Fruit fly (Drosophila melanogaster): ENCODE measurements around the gene CG8353.
A peak's percentile ranks its signal among the peaks of the same experiment; 100 is the strongest.

CG8353 gene

DNA sequence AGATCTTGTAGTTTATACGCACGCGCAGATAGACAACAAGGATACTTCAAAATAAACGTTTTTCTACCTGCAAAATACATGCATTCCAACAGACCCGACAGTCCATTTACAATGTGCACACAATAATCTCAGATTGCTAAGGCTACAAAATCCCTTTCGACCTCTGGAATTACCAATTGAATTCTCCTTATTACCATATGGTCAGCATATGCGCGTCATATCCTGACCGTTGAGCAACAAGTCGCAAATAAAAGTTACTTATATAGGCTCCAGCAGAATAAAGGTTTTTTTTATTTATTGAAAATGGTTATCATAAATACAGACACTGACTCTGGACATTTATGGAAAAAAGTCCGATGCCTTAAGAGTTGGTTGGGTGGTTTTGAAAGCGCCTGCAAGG, 4.5 kb upstream of the CG8353 start:
- no peak for TF ChIP-seq noc (tag; optimal IDR thresholded peaks at IDR 0.05)

DNA sequence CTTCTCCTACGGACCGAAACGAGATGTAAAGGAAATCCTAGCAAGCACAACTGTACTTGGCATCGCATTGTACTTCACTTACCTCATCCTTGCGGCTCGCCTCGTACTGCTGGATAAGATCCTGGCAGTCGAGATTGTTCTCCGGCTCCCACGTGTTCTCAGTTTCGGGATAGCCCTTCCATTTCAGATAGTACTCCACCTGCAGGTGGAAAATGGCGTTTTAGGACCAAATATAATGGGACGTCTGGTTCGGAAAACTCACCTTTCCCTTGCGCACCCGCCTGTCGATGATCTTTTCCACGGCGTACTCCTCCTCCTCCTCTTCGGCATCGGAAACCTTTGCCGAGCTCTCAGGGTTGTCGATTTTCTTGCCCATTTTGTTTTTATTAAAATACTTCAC, 3.4 kb upstream of the CG8353 start:
- TF ChIP-seq noc (tag; optimal IDR thresholded peaks at IDR 0.05) = no peak

dm6 chr2L:8211070-8211469, 2.8 kb upstream of the CG8353 start, which contains the start of gene Ssb-c31a:
Gene Ssb-c31a (plus strand): TSS chr2L:8211347.
- peak; percentile 67 for TF ChIP-seq noc (tag; optimal IDR thresholded peaks at IDR 0.05)

DNA sequence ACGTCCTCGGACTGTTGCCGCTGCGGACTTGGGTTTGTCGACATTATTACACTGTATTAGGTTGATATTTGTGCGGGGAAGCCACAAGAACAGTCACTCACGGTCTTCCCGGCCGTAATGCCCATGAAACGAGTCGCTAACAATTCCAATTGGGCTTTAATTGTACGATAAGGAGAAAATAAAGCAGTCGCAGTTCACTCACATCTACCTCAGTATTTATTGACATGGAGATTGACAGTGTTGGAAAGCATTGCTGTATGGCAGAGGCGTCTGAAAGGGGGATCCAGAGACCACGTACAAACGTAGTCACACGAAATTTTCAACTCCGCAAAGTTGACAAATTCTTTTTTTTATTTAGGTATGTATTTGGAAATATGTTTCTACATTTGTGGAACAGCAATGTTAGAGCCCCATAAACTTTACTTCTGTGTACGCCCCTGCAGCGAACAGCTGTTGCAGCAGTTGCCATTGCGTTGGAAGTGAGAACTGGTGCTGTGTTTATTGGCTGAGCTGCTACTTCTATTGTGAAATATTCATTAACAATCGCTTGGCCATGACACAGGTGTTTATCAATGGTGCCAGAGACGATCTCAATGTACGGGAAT, 1.1 kb upstream of the CG8353 start, which contains the start of the genes CG8372 and CG8360:
CG8372 (minus strand) TSS at position 237 of the 605 bp plus-strand sequence.
CG8360 (plus strand) TSS at position 294 of the 605 bp plus-strand sequence.
- TF ChIP-seq noc (tag; optimal IDR thresholded peaks at IDR 0.05) = peak; percentile 98

dm6 chr2L:8215259-8215929, 1.5 kb downstream of the CG8353 start, which contains the start of gene CG8349:
Gene CG8349 (plus strand): TSS chr2L:8215915.
- no peak for TF ChIP-seq noc (tag; optimal IDR thresholded peaks at IDR 0.05)

DNA sequence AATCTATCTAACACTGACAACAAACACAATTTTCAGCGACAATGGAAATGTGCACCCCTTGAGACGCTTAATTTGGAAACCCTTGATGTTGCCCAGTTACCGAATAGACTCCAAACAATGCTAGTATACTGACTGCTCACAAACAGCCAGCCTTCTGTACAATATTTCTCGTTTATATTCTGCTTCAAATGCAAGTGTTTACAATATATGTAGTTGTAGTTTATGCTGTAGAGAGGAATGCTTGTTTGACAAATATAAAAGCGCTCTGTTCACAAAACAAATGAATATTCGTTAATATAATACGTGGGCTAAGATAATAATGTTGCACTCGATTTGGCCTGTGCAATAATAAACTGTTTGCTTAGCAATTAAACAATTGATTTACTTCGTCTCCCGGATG, 4.1 kb downstream of the CG8353 start, which contains the start of gene CG8292:
CG8292 (minus strand) TSS at position 101 of the 400 bp plus-strand sequence.
- TF ChIP-seq noc (tag; optimal IDR thresholded peaks at IDR 0.05) = no peak

- TF ChIP-seq noc (tag; optimal IDR thresholded peaks at IDR 0.05) = no peak
These were observed 6.6 kb downstream of the CG8353 start, which contains the start of gene Snx6 for dm6 chr2L:8220393-8220934. Gene Snx6 (minus strand): TSS chr2L:8220741.

DNA sequence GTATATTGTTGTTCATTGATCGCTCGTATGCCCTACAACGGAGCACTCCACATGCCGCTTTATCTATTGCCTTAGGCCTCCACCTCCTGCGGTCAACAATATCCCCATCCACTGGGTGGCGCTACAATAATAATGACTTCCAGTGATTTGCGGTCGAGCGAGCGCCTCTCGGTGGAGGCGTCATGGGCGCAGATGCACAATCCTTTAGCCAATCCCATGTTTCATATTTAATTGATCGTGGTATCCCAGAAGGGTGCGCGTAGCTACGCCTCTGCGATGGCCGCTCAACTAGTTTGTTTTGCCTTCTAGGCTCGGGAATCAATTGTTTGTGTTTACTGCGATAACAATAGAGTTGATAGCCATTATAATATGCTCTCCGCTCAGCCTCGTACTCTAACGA, 15.3 kb downstream of the CG8353 start:
- TF ChIP-seq noc (tag; optimal IDR thresholded peaks at IDR 0.05) = no peak

dm6 chr2L:8229628-8230027, 15.8 kb downstream of the CG8353 start:
- TF ChIP-seq noc (tag; optimal IDR thresholded peaks at IDR 0.05) = peak; percentile 79

DNA sequence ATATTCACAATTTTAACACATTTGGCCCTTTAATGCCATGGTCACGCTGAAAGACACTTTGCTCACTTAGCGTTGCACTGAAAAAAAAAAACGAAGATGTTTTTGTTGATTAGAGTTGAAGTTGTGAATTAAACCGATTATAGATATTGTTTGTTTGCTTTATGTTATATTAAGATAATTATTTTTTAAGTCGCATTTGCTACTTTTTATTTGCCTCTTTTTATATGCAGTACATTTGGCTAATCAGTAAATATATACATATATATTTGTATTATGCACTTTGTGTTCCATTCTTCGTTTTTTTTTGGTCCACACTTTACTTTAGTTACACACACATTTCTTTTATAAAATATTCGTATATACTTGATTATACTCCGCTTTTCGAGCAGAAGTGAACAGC, 16.4 kb downstream of the CG8353 start:
- no peak for TF ChIP-seq noc (tag; optimal IDR thresholded peaks at IDR 0.05)

DNA sequence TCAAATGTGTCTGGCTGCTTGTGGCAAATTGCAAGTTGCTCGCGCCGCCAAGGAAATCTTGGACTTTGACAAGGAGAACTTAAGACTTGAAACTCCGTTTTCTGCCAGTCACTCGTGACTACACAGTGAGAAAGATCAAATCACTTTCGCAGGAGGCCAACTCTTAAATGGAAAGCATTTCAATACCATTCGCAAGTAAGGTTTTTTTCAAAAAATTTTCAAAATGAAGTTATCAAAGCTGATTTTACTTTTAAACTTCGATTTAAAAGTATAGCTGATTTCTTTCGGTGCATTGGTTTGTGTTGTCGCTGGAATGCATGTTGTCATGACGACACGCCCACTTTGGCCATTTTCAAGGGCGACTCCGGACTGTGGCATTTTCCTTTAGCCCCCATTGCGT, 18.5 kb downstream of the CG8353 start:
- no peak for TF ChIP-seq noc (tag; optimal IDR thresholded peaks at IDR 0.05)

dm6 chr2L:8233571-8233970, 19.7 kb downstream of the CG8353 start:
- TF ChIP-seq noc (tag; optimal IDR thresholded peaks at IDR 0.05) = no peak

dm6 chr2L:8239032-8239650, 25.3 kb downstream of the CG8353 start:
- peak; percentile 30 for TF ChIP-seq noc (tag; optimal IDR thresholded peaks at IDR 0.05)

dm6 chr2L:8239712-8240245, 25.9 kb downstream of the CG8353 start, which contains the start of gene Pvr:
Gene Pvr (minus strand): TSS chr2L:8239878.
- no peak for TF ChIP-seq noc (tag; optimal IDR thresholded peaks at IDR 0.05)

- TF ChIP-seq noc (tag; optimal IDR thresholded peaks at IDR 0.05) = no peak
These were observed 27.9 kb downstream of the CG8353 start, which contains the start of gene Spn28F for dm6 chr2L:8241700-8242099. Gene Spn28F (minus strand): TSS chr2L:8241800.

- no peak for TF ChIP-seq noc (tag; optimal IDR thresholded peaks at IDR 0.05)
These were observed 28.3 kb downstream of the CG8353 start, which contains the start of gene CG14277 for dm6 chr2L:8242186-8242585. Gene CG14277 (plus strand): TSS chr2L:8242486.
